Fruit fly (Drosophila melanogaster) whole organism: ENCODE results near the gene slmb.

Experiments used
- CG8478 ChIP-seq: fragments of >200 bp; optimal IDR thresholded peaks from 2 replicates; lab custom pipeline; 2018; ENCODE audit warnings: inconsistent platforms
- Dll ChIP-seq: fragments of >200 bp; optimal IDR thresholded peaks from 2 replicates; lab custom pipeline; 2017
- EcR ChIP-seq, 2 experiments: fragments of >200 bp; optimal IDR thresholded peaks; 2 replicates each; lab custom pipeline; 2017; ENCODE audit warnings: missing biosample characterization in 2 of 2, missing genetic modification characterization in 2 of 2, missing genetic modification reagents in 2 of 2
- pan ChIP-seq: fragments of >200 bp; optimal IDR thresholded peaks from 2 replicates; lab custom pipeline; 2017
- psq ChIP-seq: fragments of >200 bp; optimal IDR thresholded peaks from 2 replicates; lab custom pipeline; 2017
- usp ChIP-seq: fragments of >200 bp; optimal IDR thresholded peaks from 2 replicates; lab custom pipeline; 2017; ENCODE audit warnings: missing biosample characterization, missing genetic modification characterization, mixed read lengths

The slmb gene

dm6 chr3R:21078958-21079357 lies 48.3 kb downstream of the slmb start:
- TF ChIP-seq Dll (no peak), psq (lab: Kevin White, UChicago) (no peak), usp (no peak), pan (lab: Kevin White, UChicago) (no peak), EcR (GFP tag; optimal IDR thresholded peaks at IDR 0.05; lab: Kevin White, UChicago) (no peak)

- TF ChIP-seq pan (lab: Kevin White, UChicago) = no peak
- no peak for TF ChIP-seq CG8478 (lab: Kevin White, UChicago)
- TF ChIP-seq usp = no peak
- TF ChIP-seq psq (lab: Kevin White, UChicago) = no peak
- TF ChIP-seq Dll = no peak
- no peak for TF ChIP-seq EcR (GFP tag; optimal IDR thresholded peaks at IDR 0.05; lab: Kevin White, UChicago)
These were observed 49.1 kb downstream of the slmb start for dm6 chr3R:21078211-21078610.

dm6 chr3R:21077577-21077976 lies 49.7 kb downstream of the slmb start:
- TF ChIP-seq Dll (no peak), usp (no peak), CG8478 (lab: Kevin White, UChicago) (no peak), EcR (GFP tag; optimal IDR thresholded peaks at IDR 0.05; lab: Kevin White, UChicago) (no peak), pan (lab: Kevin White, UChicago) (no peak), psq (lab: Kevin White, UChicago) (no peak)

- TF ChIP-seq psq (lab: Kevin White, UChicago) = no peak
- no peak for TF ChIP-seq EcR (GFP tag; optimal IDR thresholded peaks at IDR 0.05; lab: Kevin White, UChicago)
- no peak for TF ChIP-seq CG8478 (lab: Kevin White, UChicago)
- no peak for TF ChIP-seq pan (lab: Kevin White, UChicago)
- no peak for TF ChIP-seq Dll
- TF ChIP-seq usp = no peak
These were observed 53.6 kb downstream of the slmb start, which contains the start of gene dmrt93B for dm6 chr3R:21073707-21074106. Gene dmrt93B (plus strand): TSS chr3R:21074007.

- TF ChIP-seq EcR (GFP tag; optimal IDR thresholded peaks at IDR 0.05; lab: Kevin White, UChicago) (no peak), usp (no peak), Dll (no peak), CG8478 (lab: Kevin White, UChicago) (no peak), pan (lab: Kevin White, UChicago) (no peak), psq (lab: Kevin White, UChicago) (no peak)
These were observed 54.1 kb downstream of the slmb start, which contains the start of gene r-l for dm6 chr3R:21073141-21073540. Gene r-l (minus strand): TSS chr3R:21073319.

- TF ChIP-seq EcR (GFP tag; optimal IDR thresholded peaks at IDR 0.05; lab: Kevin White, UChicago) = no peak
- no peak for TF ChIP-seq pan (lab: Kevin White, UChicago)
- no peak for TF ChIP-seq Dll
These were observed 55.3 kb downstream of the slmb start for dm6 chr3R:21071943-21072500.

- TF ChIP-seq usp = no peak
- TF ChIP-seq Dll = no peak
- TF ChIP-seq EcR (GFP tag; optimal IDR thresholded peaks at IDR 0.05; lab: Kevin White, UChicago) = no peak
- TF ChIP-seq psq (lab: Kevin White, UChicago) = no peak
- no peak for TF ChIP-seq CG8478 (lab: Kevin White, UChicago)
- no peak for TF ChIP-seq pan (lab: Kevin White, UChicago)
These were observed 56.0 kb downstream of the slmb start for dm6 chr3R:21071312-21071711.

dm6 chr3R:21069742-21070141 lies 57.5 kb downstream of the slmb start:
- TF ChIP-seq psq (lab: Kevin White, UChicago) = no peak
